Worm (Caenorhabditis elegans) whole organism, L2 larva: ENCODE measurements around the gene M176.11.
"Not testable (repeated sequence)": the region's sequence is repeated elsewhere in the genome, so short reads cannot be mapped to it uniquely, and the experiment has no call there.

Experiments used
- R02D3.7 ChIP-seq: fragments of 150-350 bp; optimal IDR thresholded peaks from 2 replicates; lab custom pipeline; 2014; ENCODE audit warnings: missing biosample characterization, missing genetic modification characterization
- ZK546.5 ChIP-seq: sonication (generic microtip); optimal IDR thresholded peaks from 2 replicates; lab custom pipeline; 2017; ENCODE audit warnings: missing biosample characterization, missing genetic modification characterization
- alr-1 ChIP-seq: fragments of 150-350 bp; optimal IDR thresholded peaks from 2 replicates; lab custom pipeline; 2014; ENCODE audit warnings: missing biosample characterization, missing genetic modification characterization
- ama-1 ChIP-seq: fragments of 150-350 bp; optimal IDR thresholded peaks from 2 replicates; lab custom pipeline; 2018; ENCODE audit warnings: inconsistent platforms
- blmp-1 ChIP-seq: sonication (generic microtip); optimal IDR thresholded peaks from 2 replicates; lab custom pipeline; 2017; ENCODE audit warnings: missing genetic modification characterization, mild to moderate bottlenecking, missing compliant biosample characterization, antibody characterized with exemption, moderate library complexity; ENCODE audit not compliant: insufficient read depth
- ceh-16 ChIP-seq: fragments of 150-350 bp; optimal IDR thresholded peaks from 2 replicates; lab custom pipeline; 2014; ENCODE audit warnings: missing biosample characterization, missing genetic modification characterization
- ceh-82 ChIP-seq: fragments of 150-350 bp; optimal IDR thresholded peaks from 2 replicates; lab custom pipeline; 2014; ENCODE audit warnings: missing biosample characterization, missing genetic modification characterization
- crh-2 ChIP-seq: sonication (generic microtip); optimal IDR thresholded peaks from 2 replicates; lab custom pipeline; 2017; ENCODE audit warnings: missing biosample characterization, missing genetic modification characterization
- dmd-4 ChIP-seq: sonication (generic microtip); optimal IDR thresholded peaks from 2 replicates; lab custom pipeline; 2017; ENCODE audit warnings: missing biosample characterization, missing genetic modification characterization
- egl-27 ChIP-seq: sonication (generic microtip); optimal IDR thresholded peaks from 3 replicates; lab custom pipeline; 2017; ENCODE audit warnings: missing biosample characterization, missing genetic modification reagents, missing genetic modification characterization
- fos-1 ChIP-seq: fragments of 150-350 bp; optimal IDR thresholded peaks from 2 replicates; lab custom pipeline; 2014; ENCODE audit warnings: missing biosample characterization, missing genetic modification characterization
- lin-13 ChIP-seq: fragments of 150-350 bp; optimal IDR thresholded peaks from 2 replicates; lab custom pipeline; 2014; ENCODE audit warnings: missing biosample characterization, missing genetic modification reagents, missing genetic modification characterization
- lin-39 ChIP-seq: fragments of 150-350 bp; optimal IDR thresholded peaks from 2 replicates; lab custom pipeline; 2014; ENCODE audit warnings: missing biosample characterization, missing genetic modification reagents, missing genetic modification characterization
- mbf-1 ChIP-seq: sonication (generic microtip); optimal IDR thresholded peaks from 2 replicates; lab custom pipeline; 2017; ENCODE audit warnings: missing biosample characterization, missing genetic modification characterization
- mdl-1 ChIP-seq, 2 experiments: fragments of 150-350 bp in 1 of 2; sonication (generic microtip) in 1 of 2; optimal IDR thresholded peaks; 2 replicates each; lab custom pipeline; 2017; ENCODE audit warnings: missing biosample characterization in 2 of 2, missing genetic modification characterization in 2 of 2
- nhr-11 ChIP-seq: fragments of 150-350 bp; optimal IDR thresholded peaks from 2 replicates; lab custom pipeline; 2014; ENCODE audit warnings: missing biosample characterization, missing genetic modification characterization
- nhr-12 ChIP-seq: fragments of 150-350 bp; optimal IDR thresholded peaks from 2 replicates; lab custom pipeline; 2014; ENCODE audit warnings: missing biosample characterization, missing genetic modification characterization
- nhr-129 ChIP-seq: fragments of 150-350 bp; optimal IDR thresholded peaks from 2 replicates; lab custom pipeline; 2014; ENCODE audit warnings: missing biosample characterization, missing genetic modification characterization
- nhr-237 ChIP-seq: fragments of 150-350 bp; optimal IDR thresholded peaks from 2 replicates; lab custom pipeline; 2014; ENCODE audit warnings: missing biosample characterization, missing genetic modification characterization
- nhr-25 ChIP-seq: fragments of 150-350 bp; sonication (generic microtip); optimal IDR thresholded peaks from 3 replicates; lab custom pipeline; 2014; ENCODE audit warnings: missing biosample characterization, missing genetic modification characterization
- nhr-6 ChIP-seq: fragments of 150-350 bp; optimal IDR thresholded peaks from 2 replicates; lab custom pipeline; 2014; ENCODE audit warnings: missing biosample characterization, missing genetic modification characterization
- nhr-77 ChIP-seq: fragments of 150-350 bp; optimal IDR thresholded peaks from 2 replicates; lab custom pipeline; 2014; ENCODE audit warnings: missing biosample characterization, missing genetic modification characterization
- peb-1 ChIP-seq: fragments of 150-350 bp; optimal IDR thresholded peaks from 2 replicates; lab custom pipeline; 2014; ENCODE audit warnings: missing biosample characterization, missing genetic modification characterization
- sem-4 ChIP-seq: fragments of 150-350 bp; optimal IDR thresholded peaks from 2 replicates; lab custom pipeline; 2014; ENCODE audit warnings: missing biosample characterization, missing genetic modification reagents, missing genetic modification characterization
- skn-1 ChIP-seq: sonication (generic microtip); optimal IDR thresholded peaks from 2 replicates; lab custom pipeline; 2017; ENCODE audit warnings: missing biosample characterization, missing genetic modification characterization
- sma-9 ChIP-seq, 2 experiments: fragments of 150-350 bp in 1 of 2; sonication (generic microtip) in 1 of 2; optimal IDR thresholded peaks; 2 replicates each; lab custom pipeline; 2014 to 2016; ENCODE audit warnings: missing genetic modification characterization in 2 of 2, mild to moderate bottlenecking in 1 of 2, missing biosample characterization in 1 of 2, missing compliant biosample characterization in 1 of 2, missing genetic modification reagents in 1 of 2, moderate library complexity in 1 of 2
- snpc-4 ChIP-seq: fragments of 150-350 bp; optimal IDR thresholded peaks from 2 replicates; lab custom pipeline; 2014; ENCODE audit warnings: missing biosample characterization, missing genetic modification characterization
- unc-39 ChIP-seq: fragments of 150-350 bp; optimal IDR thresholded peaks from 2 replicates; lab custom pipeline; 2014; ENCODE audit warnings: missing biosample characterization, missing genetic modification characterization
- unc-55 ChIP-seq: fragments of 150-350 bp; sonication (generic microtip); optimal IDR thresholded peaks from 3 replicates; lab custom pipeline; 2014; ENCODE audit warnings: missing biosample characterization, missing genetic modification reagents, missing genetic modification characterization
- ztf-1 ChIP-seq: fragments of 200-800 bp; sonication (Bioruptor generic); conservative IDR thresholded peaks from 2 replicates; pipeline ENCODE4 v1.3.6; 2022; ENCODE audit warnings: missing genetic modification characterization, missing compliant biosample characterization
- ztf-11 ChIP-seq: sonication (generic microtip); optimal IDR thresholded peaks from 2 replicates; lab custom pipeline; 2017; ENCODE audit warnings: missing biosample characterization, missing genetic modification characterization

Gene M176.11

ce11 chrII:9440060-9440459, 18.0 kb downstream of the M176.11 start, which contains the start of gene chil-17:
Gene chil-17, minus strand, starts transcription at chrII:9440160.
- no peak for TF ChIP-seq skn-1 (tag; lab: Kevin White, UChicago)
- TF ChIP-seq lin-13 (GFP tag; lab: Kevin White, UChicago) = no peak
- TF ChIP-seq dmd-4 = no peak
- TF ChIP-seq alr-1 (tag; lab: Kevin White, UChicago) = no peak
- TF ChIP-seq nhr-129 (tag; lab: Kevin White, UChicago) = no peak
- TF ChIP-seq ama-1 (lab: Kevin White, UChicago) = no peak
- TF ChIP-seq ceh-16 = no peak
- TF ChIP-seq snpc-4 (tag; lab: Kevin White, UChicago) = no peak
- no peak for TF ChIP-seq peb-1 (tag; lab: Kevin White, UChicago)

- TF ChIP-seq sem-4 = no peak
- no peak for TF ChIP-seq lin-39
- TF ChIP-seq nhr-25 (tag; lab: Kevin White, UChicago) = no peak
- no peak for TF ChIP-seq nhr-129 (tag; lab: Kevin White, UChicago)
- no peak for TF ChIP-seq peb-1 (tag; lab: Kevin White, UChicago)
- no peak for TF ChIP-seq fos-1 (tag; lab: Kevin White, UChicago)
- no peak for TF ChIP-seq R02D3.7 (tag; lab: Kevin White, UChicago)
Observed at ce11 chrII:9441838-9442237, 19.8 kb downstream of the M176.11 start, which contains the start of gene chil-16. Gene chil-16, minus strand, starts transcription at chrII:9441938.

- no peak for TF ChIP-seq ZK546.5 (tag; lab: Kevin White, UChicago)
- TF ChIP-seq, all 48 proteins: peak for 0
Observed at ce11 chrII:9443522-9443921, 21.5 kb downstream of the M176.11 start, which contains the start of gene chil-15. Gene chil-15, minus strand, starts transcription at chrII:9443622.

- no peak for TF ChIP-seq nhr-11 (tag; lab: Kevin White, UChicago)
- no peak for TF ChIP-seq nhr-237
- no peak for TF ChIP-seq unc-55
- no peak for TF ChIP-seq ceh-82 (tag; lab: Kevin White, UChicago)
- TF ChIP-seq unc-39 (tag; lab: Kevin White, UChicago) = no peak
- no peak for TF ChIP-seq R02D3.7 (tag; lab: Kevin White, UChicago)
- no peak for TF ChIP-seq nhr-6 (tag; lab: Kevin White, UChicago)
- no peak for TF ChIP-seq nhr-129 (tag; lab: Kevin White, UChicago)
- no peak for TF ChIP-seq ztf-1 (GFP tag; lab: Robert Waterston, UW)
- TF ChIP-seq crh-2 (tag; lab: Kevin White, UChicago) = no peak
- TF ChIP-seq mbf-1 (tag; lab: Kevin White, UChicago) = no peak
- no peak for TF ChIP-seq alr-1 (tag; lab: Kevin White, UChicago)
- no peak for TF ChIP-seq sem-4
- TF ChIP-seq sma-9 (GFP tag; optimal IDR thresholded peaks at IDR 0.05; lab: Kevin White, UChicago) = no peak
- no peak for TF ChIP-seq sma-9 (tag; optimal IDR thresholded peaks at IDR 0.05; lab: Kevin White, UChicago)
- TF ChIP-seq blmp-1 = no peak
- no peak for TF ChIP-seq nhr-77
- TF ChIP-seq egl-27 (tag; lab: Kevin White, UChicago) = no peak
- TF ChIP-seq ama-1 (lab: Kevin White, UChicago) = no peak
Observed at ce11 chrII:9445368-9445767, 23.3 kb downstream of the M176.11 start, which contains the start of gene R09D1.13. Gene R09D1.13, minus strand, starts transcription at chrII:9445468.

- TF ChIP-seq ztf-11 (no peak), mdl-1 (tag; optimal IDR thresholded peaks at IDR 0.05; lab: Kevin White, UChicago) (no peak), alr-1 (tag; lab: Kevin White, UChicago) (no peak), mbf-1 (tag; lab: Kevin White, UChicago) (no peak)
Observed at ce11 chrII:9447965-9448364, 25.9 kb downstream of the M176.11 start, which contains the start of gene chil-18. Gene chil-18, plus strand, starts transcription at chrII:9448265.

- TF ChIP-seq nhr-237, nhr-12, sem-4: not testable (repeated sequence)
Observed at ce11 chrII:9452172-9452571, 30.1 kb downstream of the M176.11 start, which contains the start of gene R09D1.12. Gene R09D1.12, minus strand, starts transcription at chrII:9452272.
